Worm (Caenorhabditis elegans) whole organism, L3 larva: ENCODE data around the gene ipla-3.

ENCODE experiments used
- R02D3.7 ChIP-seq: fragments of 150-350 bp; optimal IDR thresholded peaks from 2 replicates; lab custom pipeline; 2014; ENCODE audit warnings: missing biosample characterization, missing genetic modification characterization
- ZK546.5 ChIP-seq: sonication (generic microtip); optimal IDR thresholded peaks from 2 replicates; lab custom pipeline; 2017; ENCODE audit warnings: missing biosample characterization, missing genetic modification characterization
- aly-2 ChIP-seq: fragments of 150-350 bp; optimal IDR thresholded peaks from 2 replicates; lab custom pipeline; 2014; ENCODE audit warnings: missing biosample characterization, missing genetic modification characterization
- ama-1 ChIP-seq: fragments of 150-350 bp; optimal IDR thresholded peaks from 2 replicates; lab custom pipeline; 2018
- ceh-16 ChIP-seq: sonication (generic microtip); optimal IDR thresholded peaks from 2 replicates; lab custom pipeline; 2017; ENCODE audit warnings: missing biosample characterization, missing genetic modification characterization
- ceh-28 ChIP-seq: fragments of 150-350 bp; optimal IDR thresholded peaks from 2 replicates; lab custom pipeline; 2014; ENCODE audit warnings: missing biosample characterization, missing genetic modification reagents, missing genetic modification characterization
- ceh-82 ChIP-seq: fragments of 150-350 bp; optimal IDR thresholded peaks from 2 replicates; lab custom pipeline; 2014; ENCODE audit warnings: missing biosample characterization, missing genetic modification characterization
- ceh-9 ChIP-seq: sonication (generic microtip); optimal IDR thresholded peaks from 2 replicates; lab custom pipeline; 2018; ENCODE audit warnings: missing biosample characterization, missing genetic modification characterization
- daf-12 ChIP-seq: fragments of 150-350 bp; optimal IDR thresholded peaks from 2 replicates; lab custom pipeline; 2014; ENCODE audit warnings: missing biosample characterization, missing genetic modification reagents, missing genetic modification characterization
- egl-27 ChIP-seq: sonication (generic microtip); optimal IDR thresholded peaks from 4 replicates; lab custom pipeline; 2017; ENCODE audit warnings: missing biosample characterization, missing genetic modification reagents, missing genetic modification characterization
- egl-5 ChIP-seq: fragments of 150-350 bp; optimal IDR thresholded peaks from 2 replicates; lab custom pipeline; 2017; ENCODE audit warnings: missing biosample characterization, missing genetic modification reagents, missing genetic modification characterization, inconsistent platforms
- elt-1 ChIP-seq: fragments of 150-350 bp; optimal IDR thresholded peaks from 2 replicates; lab custom pipeline; 2014; ENCODE audit warnings: missing biosample characterization, missing genetic modification characterization
- elt-2 ChIP-seq: sonication (generic microtip); optimal IDR thresholded peaks from 2 replicates; lab custom pipeline; 2016; ENCODE audit warnings: missing genetic modification reagents, mild to moderate bottlenecking, missing genetic modification characterization, missing compliant biosample characterization
- elt-3 ChIP-seq, 3 experiments: fragments of 150-350 bp in 1 of 3; sonication (generic microtip) in 2 of 3; optimal IDR thresholded peaks; 2 replicates in 2 of 3; 4 replicates in 1 of 3; lab custom pipeline; 2014 to 2017; ENCODE audit warnings: missing biosample characterization in 3 of 3, missing genetic modification characterization in 3 of 3
- eor-1 ChIP-seq, 2 experiments: fragments of 150-350 bp; optimal IDR thresholded peaks; 2 replicates each; lab custom pipeline; 2014 to 2018; ENCODE audit warnings: missing biosample characterization in 2 of 2, missing genetic modification characterization in 2 of 2
- fkh-10 ChIP-seq: sonication (generic microtip); optimal IDR thresholded peaks from 2 replicates; lab custom pipeline; 2017; ENCODE audit warnings: missing biosample characterization, missing genetic modification reagents, missing genetic modification characterization
- fkh-2 ChIP-seq: fragments of 150-350 bp; optimal IDR thresholded peaks from 2 replicates; lab custom pipeline; 2014; ENCODE audit warnings: missing biosample characterization, missing genetic modification reagents, missing genetic modification characterization
- fos-1 ChIP-seq: fragments of 150-350 bp; optimal IDR thresholded peaks from 2 replicates; lab custom pipeline; 2014; ENCODE audit warnings: missing biosample characterization, missing genetic modification characterization
- hmg-11 ChIP-seq: sonication (generic microtip); optimal IDR thresholded peaks from 2 replicates; lab custom pipeline; 2016; ENCODE audit warnings: missing genetic modification characterization, missing compliant biosample characterization
- jun-1 ChIP-seq: fragments of 150-350 bp; optimal IDR thresholded peaks from 2 replicates; lab custom pipeline; 2014; ENCODE audit warnings: missing biosample characterization, missing genetic modification reagents, missing genetic modification characterization
- lin-15B ChIP-seq: fragments of 150-350 bp; optimal IDR thresholded peaks from 2 replicates; lab custom pipeline; 2014; ENCODE audit warnings: missing biosample characterization, missing genetic modification characterization
- lin-39 ChIP-seq: fragments of 150-350 bp; optimal IDR thresholded peaks from 2 replicates; lab custom pipeline; 2018; ENCODE audit warnings: missing biosample characterization, missing genetic modification reagents, missing genetic modification characterization
- lsy-12 ChIP-seq: sonication (generic microtip); optimal IDR thresholded peaks from 2 replicates; lab custom pipeline; 2016; ENCODE audit warnings: mild to moderate bottlenecking, missing genetic modification characterization, missing compliant biosample characterization
- mdl-1 ChIP-seq: fragments of 150-350 bp; optimal IDR thresholded peaks from 2 replicates; lab custom pipeline; 2014; ENCODE audit warnings: missing biosample characterization, missing genetic modification characterization
- mml-1 ChIP-seq: fragments of 150-350 bp; sonication (generic microtip); optimal IDR thresholded peaks from 3 replicates; lab custom pipeline; 2014; ENCODE audit warnings: missing biosample characterization, missing genetic modification characterization
- nfya-1 ChIP-seq: sonication (generic microtip); optimal IDR thresholded peaks from 2 replicates; lab custom pipeline; 2017; ENCODE audit warnings: missing genetic modification characterization, mild to moderate bottlenecking, missing compliant biosample characterization, antibody characterized with exemption, moderate library complexity; ENCODE audit not compliant: insufficient read depth
- nhr-11 ChIP-seq: fragments of 150-350 bp; optimal IDR thresholded peaks from 2 replicates; lab custom pipeline; 2014; ENCODE audit warnings: missing biosample characterization, missing genetic modification characterization
- nhr-12 ChIP-seq: fragments of 150-350 bp; optimal IDR thresholded peaks from 2 replicates; lab custom pipeline; 2014; ENCODE audit warnings: missing biosample characterization, missing genetic modification characterization
- nhr-23 ChIP-seq: fragments of 150-350 bp; optimal IDR thresholded peaks from 2 replicates; lab custom pipeline; 2014; ENCODE audit warnings: missing biosample characterization, missing genetic modification reagents, missing genetic modification characterization
- nhr-237 ChIP-seq: fragments of 150-350 bp; optimal IDR thresholded peaks from 2 replicates; lab custom pipeline; 2014; ENCODE audit warnings: missing biosample characterization, missing genetic modification characterization
- nhr-25 ChIP-seq: sonication (generic microtip); optimal IDR thresholded peaks from 2 replicates; lab custom pipeline; 2017; ENCODE audit warnings: missing biosample characterization, missing genetic modification characterization
- nhr-28 ChIP-seq: fragments of 150-350 bp; optimal IDR thresholded peaks from 2 replicates; lab custom pipeline; 2014; ENCODE audit warnings: missing biosample characterization, missing genetic modification characterization
- nhr-67 ChIP-seq: fragments of 150-350 bp; optimal IDR thresholded peaks from 2 replicates; lab custom pipeline; 2014; ENCODE audit warnings: missing biosample characterization, missing genetic modification characterization
- nhr-76 ChIP-seq: fragments of 150-350 bp; sonication (generic microtip); optimal IDR thresholded peaks from 5 replicates; lab custom pipeline; 2014; ENCODE audit warnings: missing biosample characterization, missing genetic modification characterization
- nhr-77 ChIP-seq: fragments of 150-350 bp; optimal IDR thresholded peaks from 2 replicates; lab custom pipeline; 2014; ENCODE audit warnings: missing biosample characterization, missing genetic modification characterization
- pha-4 ChIP-seq: fragments of 150-350 bp; optimal IDR thresholded peaks from 2 replicates; lab custom pipeline; 2014; ENCODE audit warnings: missing biosample characterization, missing genetic modification reagents, missing genetic modification characterization
- pqm-1 ChIP-seq: fragments of 150-350 bp; optimal IDR thresholded peaks from 2 replicates; lab custom pipeline; 2017; ENCODE audit warnings: missing biosample characterization, missing genetic modification characterization, inconsistent platforms
- sea-2 ChIP-seq: fragments of 150-350 bp; sonication (generic microtip); optimal IDR thresholded peaks from 4 replicates; lab custom pipeline; 2014; ENCODE audit warnings: missing biosample characterization, missing genetic modification reagents, missing genetic modification characterization
- skn-1 ChIP-seq: fragments of 150-350 bp; optimal IDR thresholded peaks from 2 replicates; lab custom pipeline; 2014; ENCODE audit warnings: missing biosample characterization, missing genetic modification characterization
- snpc-4 ChIP-seq: fragments of 150-350 bp; optimal IDR thresholded peaks from 2 replicates; lab custom pipeline; 2014; ENCODE audit warnings: missing biosample characterization, missing genetic modification characterization
- tbx-2 ChIP-seq: sonication (generic microtip); optimal IDR thresholded peaks from 2 replicates; lab custom pipeline; 2016; ENCODE audit warnings: mild to moderate bottlenecking, missing genetic modification characterization, missing compliant biosample characterization
- unc-39 ChIP-seq: sonication (generic microtip); optimal IDR thresholded peaks from 4 replicates; lab custom pipeline; 2017; ENCODE audit warnings: missing biosample characterization, missing genetic modification characterization
- unc-62 ChIP-seq: fragments of 150-350 bp; sonication (generic microtip); optimal IDR thresholded peaks from 4 replicates; lab custom pipeline; 2014; ENCODE audit warnings: missing biosample characterization, missing genetic modification reagents, missing genetic modification characterization
- zag-1 ChIP-seq: fragments of 150-350 bp; optimal IDR thresholded peaks from 2 replicates; lab custom pipeline; 2014; ENCODE audit warnings: missing biosample characterization, missing genetic modification characterization
- ztf-11 ChIP-seq: fragments of 150-350 bp; optimal IDR thresholded peaks from 2 replicates; lab custom pipeline; 2014; ENCODE audit warnings: missing biosample characterization, missing genetic modification characterization
- ztf-4 ChIP-seq: fragments of 150-350 bp; optimal IDR thresholded peaks from 2 replicates; lab custom pipeline; 2014; ENCODE audit warnings: missing biosample characterization, missing genetic modification characterization

Gene ipla-3

DNA sequence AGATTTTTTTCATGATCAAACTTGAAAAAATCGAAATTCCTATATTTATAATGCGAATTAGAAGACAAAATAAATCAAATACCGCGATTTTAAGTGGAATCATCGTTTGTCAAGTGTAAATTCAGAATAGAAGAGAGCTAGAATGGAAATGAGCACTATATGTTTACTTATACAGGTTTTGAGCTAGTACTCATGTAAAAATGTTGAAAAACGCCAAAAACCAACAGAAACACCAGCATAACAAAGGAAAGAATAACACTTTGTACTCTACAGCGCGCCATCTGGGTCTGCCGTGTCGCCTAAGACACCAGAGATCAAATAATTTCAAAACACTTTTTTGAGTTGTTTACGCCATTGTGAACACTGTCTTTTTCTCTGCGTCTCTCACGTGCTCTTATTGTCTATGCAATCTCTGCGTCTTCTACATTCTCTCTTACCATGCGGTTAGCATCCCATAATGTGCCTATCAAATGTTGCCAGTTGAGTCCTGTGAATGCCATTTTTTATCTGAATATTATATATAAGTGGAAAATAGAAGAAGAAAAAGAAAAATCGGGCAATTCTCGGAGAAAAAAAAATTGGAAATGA is at the start of gene ipla-3:
TSS of gene ipla-3 (minus strand) at position 510 of the 588 bp plus-strand sequence.
- TF ChIP-seq fkh-10 (GFP tag; lab: Kevin White, UChicago) (peak; percentile 47), lsy-12 (tag; lab: Kevin White, UChicago) (no peak), ZK546.5 (tag; lab: Kevin White, UChicago) (no peak), ceh-28 (tag; lab: Kevin White, UChicago) (peak; percentile 70), nhr-28 (tag; lab: Kevin White, UChicago) (no peak), hmg-11 (tag; lab: Kevin White, UChicago) (peak; percentile 61), ceh-16 (tag; lab: Kevin White, UChicago) (no peak), nfya-1 (tag; lab: Kevin White, UChicago) (peak; percentile 68), pha-4 (tag; lab: Kevin White, UChicago) (peak; percentile 97), eor-1 (tag; optimal IDR thresholded peaks at IDR 0.05; lab: Kevin White, UChicago) (no peak), daf-12 (no peak), tbx-2 (tag; lab: Kevin White, UChicago) (no peak), egl-5 (peak; percentile 96), jun-1 (tag; lab: Kevin White, UChicago) (peak; percentile 71), mdl-1 (tag; lab: Kevin White, UChicago) (peak; percentile 76), nhr-11 (tag; lab: Kevin White, UChicago) (no peak), lin-39 (tag; lab: Kevin White, UChicago) (peak; percentile 38), fkh-2 (tag; lab: Kevin White, UChicago) (no peak), nhr-23 (tag; lab: Kevin White, UChicago) (peak; percentile 34), pqm-1 (tag; lab: Kevin White, UChicago) (peak; percentile 97), sea-2 (GFP tag; lab: Kevin White, UChicago) (no peak), snpc-4 (peak; percentile 53), egl-27 (tag; lab: Kevin White, UChicago) (no peak), lin-15B (tag; lab: Kevin White, UChicago) (peak; percentile 12), unc-39 (tag; lab: Kevin White, UChicago) (no peak), elt-2 (tag; lab: Kevin White, UChicago) (peak; percentile 89)

DNA sequence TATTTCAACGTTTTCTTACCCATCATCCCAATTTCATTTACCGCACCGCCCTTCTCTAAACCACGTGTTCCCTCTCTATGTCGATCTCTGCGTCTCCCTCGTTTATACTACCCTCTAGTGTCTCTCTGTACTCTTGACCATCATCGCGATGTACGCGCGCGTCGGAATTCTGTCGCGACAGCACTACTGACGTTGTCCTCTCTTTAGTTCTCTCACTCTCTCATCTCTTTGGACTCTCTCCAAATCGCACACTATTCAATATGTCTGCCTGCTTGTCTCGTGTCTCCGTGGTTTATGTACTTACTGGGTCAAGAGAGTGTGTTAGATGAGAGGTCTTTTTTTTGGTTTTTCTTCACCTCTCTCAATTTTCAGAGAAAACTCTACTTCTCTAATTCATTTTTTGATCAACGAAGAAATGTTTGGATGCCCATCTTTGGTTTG is 49.2 kb upstream of the ipla-3 start:
- TF ChIP-seq nhr-12 (tag; lab: Kevin White, UChicago) (no peak), ceh-16 (tag; lab: Kevin White, UChicago) (no peak), mdl-1 (tag; lab: Kevin White, UChicago) (peak; percentile 98), nhr-67 (tag; lab: Kevin White, UChicago) (no peak), ztf-11 (no peak), R02D3.7 (tag; lab: Kevin White, UChicago) (peak; percentile 78), ama-1 (lab: Kevin White, UChicago) (peak; percentile 87), elt-3 (tag; optimal IDR thresholded peaks at IDR 0.05; lab: Kevin White, UChicago) (peak in 1 of 3 experiments; percentile 33), nhr-28 (tag; lab: Kevin White, UChicago) (no peak), hmg-11 (tag; lab: Kevin White, UChicago) (peak; percentile 96), elt-1 (tag; lab: Kevin White, UChicago) (peak; percentile 67), nhr-11 (tag; lab: Kevin White, UChicago) (peak; percentile 94), unc-62 (GFP tag; lab: Kevin White, UChicago) (peak; percentile 93), mml-1 (tag; lab: Kevin White, UChicago) (peak; percentile 2), pha-4 (tag; lab: Kevin White, UChicago) (no peak), daf-12 (peak; percentile 3), lin-39 (tag; lab: Kevin White, UChicago) (peak; percentile 99), ztf-4 (tag; lab: Kevin White, UChicago) (peak; percentile 86), fkh-2 (tag; lab: Kevin White, UChicago) (peak; percentile 50), snpc-4 (peak; percentile 76), tbx-2 (tag; lab: Kevin White, UChicago) (peak; percentile 89), aly-2 (tag; lab: Kevin White, UChicago) (no peak), unc-39 (tag; lab: Kevin White, UChicago) (peak; percentile 51), elt-2 (tag; lab: Kevin White, UChicago) (peak; percentile 85), nhr-77 (tag; lab: Kevin White, UChicago) (no peak), egl-27 (tag; lab: Kevin White, UChicago) (peak; percentile 76), nhr-76 (peak; percentile 46), nhr-23 (tag; lab: Kevin White, UChicago) (peak; percentile 98), nfya-1 (tag; lab: Kevin White, UChicago) (peak; percentile 95), sea-2 (GFP tag; lab: Kevin White, UChicago) (no peak), lin-15B (tag; lab: Kevin White, UChicago) (peak; percentile 63), eor-1 (tag; optimal IDR thresholded peaks at IDR 0.05; lab: Kevin White, UChicago) (peak in 1 of 2 experiments; percentile 50), nhr-237 (tag; lab: Kevin White, UChicago) (no peak), nhr-25 (tag; lab: Kevin White, UChicago) (peak; percentile 96), ceh-9 (tag; lab: Kevin White, UChicago) (no peak), ceh-82 (tag; lab: Kevin White, UChicago) (peak; percentile 81), zag-1 (tag; lab: Kevin White, UChicago) (peak; percentile 36), ZK546.5 (tag; lab: Kevin White, UChicago) (no peak), fos-1 (tag; lab: Kevin White, UChicago) (peak; percentile 54), pqm-1 (tag; lab: Kevin White, UChicago) (peak; percentile 84), ceh-28 (tag; lab: Kevin White, UChicago) (peak; percentile 91), skn-1 (peak; percentile 91), egl-5 (peak; percentile 97), jun-1 (tag; lab: Kevin White, UChicago) (peak; percentile 96), fkh-10 (GFP tag; lab: Kevin White, UChicago) (peak; percentile 81)
